Worm (Caenorhabditis elegans) whole organism, young adult: ENCODE data around the gene F26F12.3.

Experiments
- C06A6.2 ChIP-seq: fragments of 200-800 bp; sonication (Bioruptor generic); conservative IDR thresholded peaks from 2 replicates; pipeline ENCODE4 v1.3.6; 2022; ENCODE audit warnings: missing genetic modification characterization, missing compliant biosample characterization
- F10E7.11 ChIP-seq: sonication (generic microtip); optimal IDR thresholded peaks from 2 replicates; lab custom pipeline; 2017; ENCODE audit warnings: mild to moderate bottlenecking, missing genetic modification characterization, moderate library complexity, missing compliant biosample characterization
- F39B2.1 ChIP-seq: fragments of 200-800 bp; sonication (Bioruptor generic); IDR thresholded peaks from 2 replicates; pipeline ENCODE4 v1.3.6; 2022; ENCODE audit warnings: missing genetic modification reagents, missing genetic modification characterization, missing compliant biosample characterization
- F49E8.2 ChIP-seq: sonication (generic microtip); optimal IDR thresholded peaks from 3 replicates; lab custom pipeline; 2017; ENCODE audit warnings: missing genetic modification characterization, mild to moderate bottlenecking, missing compliant biosample characterization, antibody characterized with exemption, moderate library complexity; ENCODE audit not compliant: insufficient read depth
- F55B11.4 ChIP-seq: sonication (generic microtip); optimal IDR thresholded peaks from 2 replicates; lab custom pipeline; 2016; ENCODE audit warnings: missing compliant biosample characterization, missing genetic modification characterization, borderline replicate concordance; ENCODE audit not compliant: insufficient read depth
- T26A5.8 ChIP-seq: sonication (generic microtip); optimal IDR thresholded peaks from 2 replicates; lab custom pipeline; 2016; ENCODE audit warnings: missing genetic modification characterization, missing compliant biosample characterization
- ama-1 ChIP-seq, 3 experiments: fragments of 150-350 bp in 1 of 3; sonication (generic microtip) in 2 of 3; optimal IDR thresholded peaks; 2 replicates each; lab custom pipeline; 2014 to 2018; ENCODE audit warnings: missing biosample characterization in 2 of 3, missing genetic modification characterization in 2 of 3, missing genetic modification reagents in 2 of 3
- lin-35 ChIP-seq, 3 experiments: fragments of 150-350 bp in 2 of 3; sonication (generic microtip) in 1 of 3; optimal IDR thresholded peaks; 2 replicates each; lab custom pipeline; 2014 to 2018; ENCODE audit warnings: missing biosample characterization in 3 of 3, missing genetic modification characterization in 3 of 3, missing genetic modification reagents in 3 of 3
- nfya-2 ChIP-seq: fragments of 200-800 bp; sonication (Bioruptor generic); IDR thresholded peaks from 2 replicates; pipeline ENCODE4 v1.3.6; 2022; ENCODE audit warnings: missing genetic modification reagents, missing genetic modification characterization, missing compliant biosample characterization
- nhr-179 ChIP-seq: sonication (generic microtip); optimal IDR thresholded peaks from 2 replicates; lab custom pipeline; 2016; ENCODE audit warnings: mild to moderate bottlenecking, missing genetic modification characterization, missing compliant biosample characterization
- unc-130 ChIP-seq: sonication (generic microtip); optimal IDR thresholded peaks from 2 replicates; lab custom pipeline; 2016; ENCODE audit warnings: missing genetic modification reagents, missing genetic modification characterization, missing compliant biosample characterization
- unc-62 ChIP-seq: fragments of 150-350 bp; optimal IDR thresholded peaks from 2 replicates; lab custom pipeline; 2014; ENCODE audit warnings: missing biosample characterization, missing genetic modification reagents, missing genetic modification characterization
- ztf-26 ChIP-seq: sonication (generic microtip); optimal IDR thresholded peaks from 2 replicates; lab custom pipeline; 2017; ENCODE audit warnings: missing genetic modification characterization, missing compliant biosample characterization

ce11 chrV:5888820-5889219 lies 43.3 kb upstream of the F26F12.3 start:
- TF ChIP-seq unc-62 (GFP tag; lab: Kevin White, UChicago) (no peak), ama-1 (optimal IDR thresholded peaks at IDR 0.05; lab: Kevin White, UChicago) (no peak), ama-1 (GFP tag; optimal IDR thresholded peaks at IDR 0.05; lab: Kevin White, UChicago) (no peak), F55B11.4 (tag; lab: Kevin White, UChicago) (no peak), F39B2.1 (GFP tag; lab: Robert Waterston, UW) (no peak), unc-130 (GFP tag; lab: Kevin White, UChicago) (no peak), C06A6.2 (GFP tag; lab: Robert Waterston, UW) (no peak), T26A5.8 (tag; lab: Kevin White, UChicago) (no peak), F10E7.11 (tag; lab: Kevin White, UChicago) (no peak), ztf-26 (tag; lab: Kevin White, UChicago) (no peak), nhr-179 (no peak), lin-35 (GFP tag; optimal IDR thresholded peaks at IDR 0.05; lab: Kevin White, UChicago) (no peak), nfya-2 (GFP tag; lab: Robert Waterston, UW) (no peak), F49E8.2 (tag; lab: Kevin White, UChicago) (no peak)
